Worm (Caenorhabditis elegans) whole organism, L2 larva: ENCODE results near the gene smg-6.
A peak's percentile ranks its signal among the peaks of the same experiment; 100 is the strongest.
"Not testable (repeated sequence)": the region's sequence is repeated elsewhere in the genome, so short reads cannot be mapped to it uniquely, and the experiment has no call there.

ENCODE experiments used
- C34F6.9 ChIP-seq: fragments of 150-350 bp; optimal IDR thresholded peaks from 2 replicates; lab custom pipeline; 2014; ENCODE audit warnings: missing biosample characterization, missing genetic modification characterization
- R02D3.7 ChIP-seq: fragments of 150-350 bp; optimal IDR thresholded peaks from 2 replicates; lab custom pipeline; 2014; ENCODE audit warnings: missing biosample characterization, missing genetic modification characterization
- ama-1 ChIP-seq: fragments of 150-350 bp; optimal IDR thresholded peaks from 2 replicates; lab custom pipeline; 2018; ENCODE audit warnings: inconsistent platforms
- blmp-1 ChIP-seq: sonication (generic microtip); optimal IDR thresholded peaks from 2 replicates; lab custom pipeline; 2017; ENCODE audit warnings: missing genetic modification characterization, mild to moderate bottlenecking, missing compliant biosample characterization, antibody characterized with exemption, moderate library complexity; ENCODE audit not compliant: insufficient read depth
- ceh-16 ChIP-seq: fragments of 150-350 bp; optimal IDR thresholded peaks from 2 replicates; lab custom pipeline; 2014; ENCODE audit warnings: missing biosample characterization, missing genetic modification characterization
- egl-27 ChIP-seq: sonication (generic microtip); optimal IDR thresholded peaks from 3 replicates; lab custom pipeline; 2017; ENCODE audit warnings: missing biosample characterization, missing genetic modification reagents, missing genetic modification characterization
- elt-1 ChIP-seq: fragments of 150-350 bp; optimal IDR thresholded peaks from 2 replicates; lab custom pipeline; 2014; ENCODE audit warnings: missing biosample characterization, missing genetic modification characterization
- elt-3 ChIP-seq: sonication (generic microtip); optimal IDR thresholded peaks from 2 replicates; lab custom pipeline; 2017; ENCODE audit warnings: missing biosample characterization, missing genetic modification characterization
- fos-1 ChIP-seq: fragments of 150-350 bp; optimal IDR thresholded peaks from 2 replicates; lab custom pipeline; 2014; ENCODE audit warnings: missing biosample characterization, missing genetic modification characterization
- gmeb-1 ChIP-seq: fragments of 150-350 bp; optimal IDR thresholded peaks from 2 replicates; lab custom pipeline; 2014; ENCODE audit warnings: missing biosample characterization, missing genetic modification characterization
- lin-11 ChIP-seq: fragments of 150-350 bp; sonication (generic microtip); optimal IDR thresholded peaks from 2 replicates; lab custom pipeline; 2014; ENCODE audit warnings: missing biosample characterization, missing genetic modification characterization, inconsistent platforms, mixed read lengths
- lsy-2 ChIP-seq, 2 experiments: fragments of 150-350 bp in 1 of 2; sonication (generic microtip) in 1 of 2; optimal IDR thresholded peaks; 2 replicates each; lab custom pipeline; 2014 to 2017; ENCODE audit warnings: missing biosample characterization in 2 of 2, missing genetic modification characterization in 2 of 2
- nhr-129 ChIP-seq: fragments of 150-350 bp; optimal IDR thresholded peaks from 2 replicates; lab custom pipeline; 2014; ENCODE audit warnings: missing biosample characterization, missing genetic modification characterization
- nhr-6 ChIP-seq: fragments of 150-350 bp; optimal IDR thresholded peaks from 2 replicates; lab custom pipeline; 2014; ENCODE audit warnings: missing biosample characterization, missing genetic modification characterization
- sem-4 ChIP-seq: fragments of 150-350 bp; optimal IDR thresholded peaks from 2 replicates; lab custom pipeline; 2014; ENCODE audit warnings: missing biosample characterization, missing genetic modification reagents, missing genetic modification characterization
- skn-1 ChIP-seq: sonication (generic microtip); optimal IDR thresholded peaks from 2 replicates; lab custom pipeline; 2017; ENCODE audit warnings: missing biosample characterization, missing genetic modification characterization
- sma-3 ChIP-seq: sonication (generic microtip); optimal IDR thresholded peaks from 2 replicates; lab custom pipeline; 2016; ENCODE audit warnings: missing genetic modification reagents, missing genetic modification characterization, missing compliant biosample characterization
- sma-9 ChIP-seq, 2 experiments: fragments of 150-350 bp in 1 of 2; sonication (generic microtip) in 1 of 2; optimal IDR thresholded peaks; 2 replicates each; lab custom pipeline; 2014 to 2016; ENCODE audit warnings: missing genetic modification characterization in 2 of 2, mild to moderate bottlenecking in 1 of 2, missing biosample characterization in 1 of 2, missing compliant biosample characterization in 1 of 2, missing genetic modification reagents in 1 of 2, moderate library complexity in 1 of 2
- unc-39 ChIP-seq: fragments of 150-350 bp; optimal IDR thresholded peaks from 2 replicates; lab custom pipeline; 2014; ENCODE audit warnings: missing biosample characterization, missing genetic modification characterization
- unc-55 ChIP-seq: fragments of 150-350 bp; sonication (generic microtip); optimal IDR thresholded peaks from 3 replicates; lab custom pipeline; 2014; ENCODE audit warnings: missing biosample characterization, missing genetic modification reagents, missing genetic modification characterization
- ztf-11 ChIP-seq: sonication (generic microtip); optimal IDR thresholded peaks from 2 replicates; lab custom pipeline; 2017; ENCODE audit warnings: missing biosample characterization, missing genetic modification characterization
- ztf-4 ChIP-seq: fragments of 150-350 bp; optimal IDR thresholded peaks from 2 replicates; lab custom pipeline; 2014; ENCODE audit warnings: missing biosample characterization, missing genetic modification characterization

smg-6 gene

DNA sequence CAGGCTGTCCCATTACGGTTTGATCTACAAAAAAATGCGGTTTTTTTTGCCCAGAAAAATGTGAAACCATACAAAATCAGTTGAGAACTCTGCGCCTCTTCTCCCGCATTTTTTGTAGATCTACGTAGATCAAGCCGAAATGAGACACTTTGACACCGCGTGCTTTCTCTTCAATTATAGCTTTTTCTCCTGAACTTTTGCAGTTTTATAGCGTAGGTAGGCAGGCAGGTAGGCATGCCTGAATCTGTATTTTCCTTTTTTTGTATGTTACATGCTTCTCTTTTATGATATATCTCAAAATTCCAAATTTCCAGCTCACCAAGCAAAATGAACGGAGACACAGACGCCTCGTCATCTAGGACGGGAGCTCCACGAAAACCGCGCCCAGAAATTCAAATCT is at the start of gene smg-6:
TSS of gene smg-6 (plus strand) at position 301 of the 400 bp plus-strand sequence.
- TF ChIP-seq blmp-1 (tag; lab: Kevin White, UChicago) (no peak), nhr-6 (tag; lab: Kevin White, UChicago) (no peak), skn-1 (tag; lab: Kevin White, UChicago) (no peak), elt-1 (tag; lab: Kevin White, UChicago) (no peak), ceh-16 (no peak), lin-11 (tag; lab: Kevin White, UChicago) (no peak)

DNA sequence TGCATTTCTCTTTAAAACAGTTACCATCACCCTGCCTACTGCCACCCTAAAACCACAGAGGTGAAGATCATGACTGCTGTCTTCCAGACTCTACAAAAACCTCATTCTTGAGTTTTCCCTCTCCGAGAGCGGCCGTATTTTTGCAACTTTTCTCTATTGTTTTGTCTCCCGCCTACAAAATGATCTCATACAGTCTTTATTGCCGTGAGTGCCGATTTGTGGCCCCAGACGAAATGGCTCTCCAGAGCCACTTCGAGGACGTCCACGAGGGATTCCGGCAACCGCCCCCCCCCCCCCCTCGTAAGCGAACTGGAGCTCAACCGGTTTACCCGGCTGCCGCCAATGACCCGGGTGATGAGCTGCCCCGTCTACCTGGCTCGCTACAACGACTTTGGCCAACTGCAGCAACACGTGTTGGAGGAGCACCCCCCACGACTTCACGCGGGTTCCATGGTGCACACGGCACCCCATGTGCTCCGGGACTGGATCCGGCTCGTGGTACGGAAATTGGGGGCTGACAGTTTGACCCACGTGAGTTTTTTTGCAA is 48.8 kb upstream of the smg-6 start:
- TF ChIP-seq nhr-129 (tag; lab: Kevin White, UChicago) = no peak

DNA sequence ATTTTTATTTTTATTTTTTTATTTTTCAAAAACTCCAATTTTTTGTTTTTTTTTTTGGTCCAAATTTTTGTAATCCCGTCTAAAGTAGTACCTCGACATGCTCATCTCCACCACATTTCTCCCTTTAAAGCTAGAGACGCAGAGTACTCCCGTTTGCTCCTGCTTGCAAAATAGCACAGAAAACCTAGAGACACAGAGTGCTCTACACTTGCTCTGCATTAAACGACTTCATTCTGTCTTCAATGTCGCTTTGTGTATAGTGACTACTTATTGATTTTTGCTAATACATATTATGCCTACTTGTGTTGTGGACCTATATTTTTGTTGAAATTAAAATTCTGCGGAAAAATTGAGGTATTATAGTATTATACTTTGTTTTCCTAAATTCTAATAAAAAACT is 47.5 kb upstream of the smg-6 start, which contains the start of gene W04B5.8:
TSS of gene W04B5.8 (plus strand) at position 195 of the 400 bp plus-strand sequence.
- TF ChIP-seq lsy-2 (tag; optimal IDR thresholded peaks at IDR 0.05; lab: Kevin White, UChicago) (peak in 1 of 2 experiments; percentile 20), elt-3 (tag; lab: Kevin White, UChicago) (no peak), C34F6.9 (tag; lab: Kevin White, UChicago) (peak; percentile 34), unc-55 (GFP tag; lab: Kevin White, UChicago) (peak; percentile 64)

DNA sequence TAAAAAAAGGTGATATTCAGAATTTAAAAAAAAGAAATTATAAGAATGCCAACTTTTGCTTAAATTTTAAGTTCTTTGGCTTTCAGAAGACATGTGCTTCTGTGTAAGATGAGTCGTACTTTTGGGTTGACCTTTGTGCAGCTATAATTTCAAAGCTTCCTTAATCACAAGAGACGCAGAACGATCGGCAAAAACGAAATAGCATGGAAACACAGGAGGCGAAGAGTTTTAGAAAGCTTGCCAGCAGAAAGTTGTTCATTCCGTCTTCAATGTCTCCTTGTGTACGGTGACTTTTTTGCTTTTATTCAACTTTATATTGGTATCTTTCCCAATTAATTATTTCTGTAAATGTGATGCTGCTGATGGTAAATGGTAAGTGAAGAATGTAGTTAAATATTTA is 40.7 kb upstream of the smg-6 start:
- TF ChIP-seq lsy-2 (tag; optimal IDR thresholded peaks at IDR 0.05; lab: Kevin White, UChicago) (peak in 1 of 2 experiments; percentile 6), sma-3 (GFP tag; lab: Kevin White, UChicago) (no peak), elt-1 (tag; lab: Kevin White, UChicago) (no peak), fos-1 (no peak), unc-55 (GFP tag; lab: Kevin White, UChicago) (peak; percentile 18)

DNA sequence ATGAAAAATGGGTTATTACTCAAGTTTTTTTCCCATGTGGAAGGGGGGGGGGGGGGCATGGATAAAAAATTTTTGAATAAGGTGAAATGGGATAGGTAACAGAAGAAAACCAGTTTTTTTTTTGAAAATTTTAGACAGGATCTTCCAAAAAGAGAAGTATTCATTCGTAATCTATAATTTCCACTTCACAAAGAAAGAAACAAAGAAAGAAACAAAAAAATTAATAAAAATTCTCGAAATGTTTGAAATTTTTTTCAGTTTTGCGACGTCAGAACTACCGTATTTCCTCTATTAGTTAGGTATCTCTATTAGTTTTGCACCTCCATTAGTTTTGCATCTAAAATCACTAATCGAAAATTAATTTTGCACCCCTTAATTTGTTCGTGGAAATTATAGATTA is 38.3 kb upstream of the smg-6 start, which contains the start of gene W04B5.6:
TSS of gene W04B5.6 (minus strand) at position 101 of the 400 bp plus-strand sequence.
- not testable (repeated sequence) for TF ChIP-seq elt-3 (tag; lab: Kevin White, UChicago); sma-9 (GFP tag; optimal IDR thresholded peaks at IDR 0.05; lab: Kevin White, UChicago); sma-9 (tag; optimal IDR thresholded peaks at IDR 0.05; lab: Kevin White, UChicago); ztf-4 (tag; lab: Kevin White, UChicago)

DNA sequence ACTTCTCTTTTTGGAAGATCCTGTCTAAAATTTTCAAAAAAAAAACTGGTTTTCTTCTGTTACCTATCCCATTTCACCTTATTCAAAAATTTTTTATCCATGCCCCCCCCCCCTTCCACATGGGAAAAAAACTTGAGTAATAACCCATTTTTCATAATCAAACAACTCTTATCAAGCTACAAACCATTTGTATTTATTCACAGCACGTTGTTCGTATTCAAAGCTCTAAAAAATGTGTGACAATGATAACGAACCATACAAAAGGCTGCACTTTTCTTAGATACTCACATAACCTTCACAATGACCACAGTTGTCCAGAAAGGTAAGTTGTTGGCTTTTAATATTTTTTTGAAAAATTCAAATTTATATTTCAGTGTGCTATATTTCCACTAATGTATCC is 37.8 kb upstream of the smg-6 start, which contains the start of gene E02H9.6:
TSS of gene E02H9.6 (plus strand) at position 301 of the 400 bp plus-strand sequence.
- not testable (repeated sequence) for TF ChIP-seq sem-4 (tag; lab: Kevin White, UChicago); ceh-16; sma-3 (GFP tag; lab: Kevin White, UChicago)
- TF ChIP-seq, all 48 proteins: peak for 0; not testable (repeated sequence) for 48

ce11 chrIII:2438543-2438942 is 35.1 kb upstream of the smg-6 start, which contains the start of gene E02H9.13:
TSS of gene E02H9.13 (minus strand) at chrIII:2438741.
- peak; percentile 81 for TF ChIP-seq unc-55 (GFP tag; lab: Kevin White, UChicago)
- no peak for TF ChIP-seq egl-27 (tag; lab: Kevin White, UChicago)
- peak; percentile 16 for TF ChIP-seq C34F6.9 (tag; lab: Kevin White, UChicago)
- TF ChIP-seq gmeb-1 (tag; lab: Kevin White, UChicago) = no peak

DNA sequence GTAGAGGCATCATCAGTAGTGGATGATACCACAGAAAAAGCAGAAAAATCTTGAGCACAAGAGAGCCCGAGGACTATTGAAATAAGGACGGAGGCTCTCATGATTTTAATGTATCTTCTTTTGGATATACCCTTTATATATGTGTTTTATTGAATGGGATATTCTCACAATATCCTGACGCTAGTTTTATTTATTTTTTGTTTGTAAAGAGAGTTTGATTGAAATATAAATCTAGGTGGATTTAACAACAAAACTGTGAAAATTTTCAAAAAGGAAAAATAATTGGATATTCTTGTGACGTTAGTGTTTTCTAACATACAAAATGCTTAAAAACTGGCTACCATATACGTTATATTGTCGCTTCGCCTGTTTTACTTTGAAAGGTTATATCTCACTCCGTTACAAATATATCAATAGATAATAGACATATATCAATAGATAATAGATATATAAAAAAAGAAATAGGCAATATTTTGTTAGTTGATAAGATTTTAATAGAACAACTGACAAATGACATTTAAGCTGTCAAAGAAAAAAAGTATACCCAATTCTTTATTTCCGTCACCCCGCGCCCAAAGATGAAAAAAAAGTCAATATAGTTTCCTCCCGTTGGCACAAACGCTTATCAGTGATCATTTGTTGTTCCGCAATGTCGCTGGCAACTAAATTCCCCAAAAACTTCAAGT is 27.9 kb upstream of the smg-6 start, which contains the start of the genes E02H9.7 and klo-2:
TSS of gene E02H9.7 (minus strand) at position 101 of the 686 bp plus-strand sequence.
TSS of gene klo-2 (plus strand) at position 636 of the 686 bp plus-strand sequence.
- TF ChIP-seq ztf-11 (tag; lab: Kevin White, UChicago) (no peak), unc-39 (no peak), ama-1 (lab: Kevin White, UChicago) (no peak), C34F6.9 (tag; lab: Kevin White, UChicago) (no peak), R02D3.7 (tag; lab: Kevin White, UChicago) (no peak), egl-27 (tag; lab: Kevin White, UChicago) (no peak), blmp-1 (tag; lab: Kevin White, UChicago) (no peak)
